Worm (Caenorhabditis elegans): ENCODE data around the gene T01H3.3.

ce11 chrII:7893648-7894047 is 20.0 kb upstream of the T01H3.3 start:
- TF ChIP-seq lsy-2 (tag; optimal IDR thresholded peaks at IDR 0.05) (no peak), nhr-76 (tag; optimal IDR thresholded peaks at IDR 0.05) (no peak), unc-62 (GFP tag; optimal IDR thresholded peaks at IDR 0.05) (no peak), snpc-4 (tag; optimal IDR thresholded peaks at IDR 0.05) (no peak), ham-2 (GFP tag; optimal IDR thresholded peaks at IDR 0.05) (no peak)

Data from whole organism, mixed stage, embryonic.